Worm (Caenorhabditis elegans) whole organism, young adult: Measurements from ENCODE around the gene atg-2.

Experiments
- B0261.1 ChIP-seq: sonication (generic microtip); optimal IDR thresholded peaks from 2 replicates; lab custom pipeline; 2016; ENCODE audit warnings: mild to moderate bottlenecking, missing genetic modification characterization, moderate library complexity, missing compliant biosample characterization
- C06A6.2 ChIP-seq: fragments of 200-800 bp; sonication (Bioruptor generic); conservative IDR thresholded peaks from 2 replicates; pipeline ENCODE4 v1.3.6; 2022; ENCODE audit warnings: missing genetic modification characterization, missing compliant biosample characterization
- F37B4.10 ChIP-seq: fragments of 200-800 bp; sonication (Bioruptor generic); IDR thresholded peaks from 2 replicates; pipeline ENCODE4 v1.3.6; 2022; ENCODE audit warnings: missing genetic modification characterization, missing compliant biosample characterization
- F52B5.7 ChIP-seq: sonication (generic microtip); optimal IDR thresholded peaks from 2 replicates; lab custom pipeline; 2016; ENCODE audit warnings: mild to moderate bottlenecking, missing genetic modification characterization, missing compliant biosample characterization
- F57C9.4 ChIP-seq: sonication (generic microtip); optimal IDR thresholded peaks from 2 replicates; lab custom pipeline; 2017; ENCODE audit warnings: mild to moderate bottlenecking, missing genetic modification characterization, missing compliant biosample characterization
- K12H6.12 ChIP-seq: fragments of 200-800 bp; sonication (Bioruptor generic); optimal IDR thresholded peaks from 2 replicates; lab custom pipeline; 2018; ENCODE audit warnings: mild to moderate bottlenecking, missing genetic modification characterization, missing compliant biosample characterization
- ZK185.1 ChIP-seq: sonication (generic microtip); optimal IDR thresholded peaks from 2 replicates; lab custom pipeline; 2016; ENCODE audit warnings: mild to moderate bottlenecking, missing genetic modification characterization, missing compliant biosample characterization; ENCODE audit not compliant: poor library complexity, severe bottlenecking
- aptf-3 ChIP-seq: fragments of 200-800 bp; sonication (Bioruptor generic); IDR thresholded peaks from 2 replicates; pipeline ENCODE4 v1.3.6; 2022; ENCODE audit warnings: missing genetic modification characterization, missing compliant biosample characterization
- bed-2 ChIP-seq: fragments of 200-800 bp; sonication (Bioruptor generic); IDR thresholded peaks from 2 replicates; pipeline ENCODE4 v1.3.6; 2022; ENCODE audit warnings: missing genetic modification reagents, missing genetic modification characterization, missing compliant biosample characterization
- ceh-100 ChIP-seq: fragments of 200-800 bp; sonication (Bioruptor generic); IDR thresholded peaks from 2 replicates; pipeline ENCODE4 v1.3.6; 2022; ENCODE audit warnings: missing genetic modification reagents, missing genetic modification characterization, missing compliant biosample characterization
- die-1 ChIP-seq: sonication (generic microtip); optimal IDR thresholded peaks from 2 replicates; lab custom pipeline; 2016; ENCODE audit warnings: missing genotype, mild to moderate bottlenecking, missing genetic modification characterization, missing compliant biosample characterization
- dpl-1 ChIP-seq: fragments of 150-350 bp; optimal IDR thresholded peaks from 2 replicates; lab custom pipeline; 2014; ENCODE audit warnings: missing biosample characterization, missing genetic modification reagents, missing genetic modification characterization
- egl-18 ChIP-seq: fragments of 200-800 bp; sonication (Bioruptor generic); IDR thresholded peaks from 2 replicates; pipeline ENCODE4 v1.3.6; 2022; ENCODE audit warnings: missing genetic modification reagents, missing genetic modification characterization, missing compliant biosample characterization
- gei-17 ChIP-seq: fragments of 200-800 bp; sonication (Bioruptor generic); optimal IDR thresholded peaks from 2 replicates; lab custom pipeline; 2018; ENCODE audit warnings: mild to moderate bottlenecking, missing genetic modification characterization, missing compliant biosample characterization
- him-1 ChIP-seq: sonication (generic microtip); optimal IDR thresholded peaks from 2 replicates; lab custom pipeline; 2016; ENCODE audit warnings: missing genotype, missing genetic modification reagents, missing genetic modification characterization, missing compliant biosample characterization
- hlh-12 ChIP-seq: sonication (generic microtip); optimal IDR thresholded peaks from 2 replicates; lab custom pipeline; 2016; ENCODE audit warnings: missing genetic modification characterization, missing compliant biosample characterization
- lag-1 ChIP-seq: fragments of 200-800 bp; sonication (Bioruptor generic); IDR thresholded peaks from 2 replicates; pipeline ENCODE4 v1.3.6; 2022; ENCODE audit warnings: missing genetic modification reagents, missing genetic modification characterization, missing compliant biosample characterization
- lin-26 ChIP-seq: fragments of 200-800 bp; sonication (Bioruptor generic); IDR thresholded peaks from 2 replicates; pipeline ENCODE4 v1.3.6; 2022; ENCODE audit warnings: missing genetic modification reagents, missing genetic modification characterization, missing compliant biosample characterization
- lin-35 ChIP-seq, 3 experiments: fragments of 150-350 bp in 2 of 3; sonication (generic microtip) in 1 of 3; optimal IDR thresholded peaks; 2 replicates each; lab custom pipeline; 2014 to 2018; ENCODE audit warnings: missing biosample characterization in 3 of 3, missing genetic modification characterization in 3 of 3, missing genetic modification reagents in 3 of 3
- lin-54 ChIP-seq: fragments of 200-800 bp; sonication (Bioruptor generic); optimal IDR thresholded peaks from 2 replicates; lab custom pipeline; 2018; ENCODE audit warnings: mild to moderate bottlenecking, missing genetic modification characterization, missing compliant biosample characterization
- lsl-1 ChIP-seq: fragments of 200-800 bp; sonication (Bioruptor generic); optimal IDR thresholded peaks from 2 replicates; lab custom pipeline; 2018; ENCODE audit warnings: mild to moderate bottlenecking, missing genetic modification characterization, moderate library complexity, missing compliant biosample characterization
- madf-10 ChIP-seq: sonication (generic microtip); optimal IDR thresholded peaks from 2 replicates; lab custom pipeline; 2016; ENCODE audit warnings: mild to moderate bottlenecking, missing genetic modification characterization, missing compliant biosample characterization
- madf-8 ChIP-seq: fragments of 200-800 bp; sonication (Bioruptor generic); conservative IDR thresholded peaks from 2 replicates; pipeline ENCODE4 v1.3.6; 2022; ENCODE audit warnings: missing genetic modification reagents, missing genetic modification characterization, missing compliant biosample characterization
- mel-28 ChIP-seq: sonication (generic microtip); optimal IDR thresholded peaks from 2 replicates; lab custom pipeline; 2016; ENCODE audit warnings: borderline replicate concordance, mild to moderate bottlenecking, missing genetic modification characterization, missing compliant biosample characterization
- mes-4 ChIP-seq: sonication (generic microtip); optimal IDR thresholded peaks from 2 replicates; lab custom pipeline; 2016; ENCODE audit warnings: missing genotype, missing genetic modification characterization, missing compliant biosample characterization
- nfya-2 ChIP-seq: fragments of 200-800 bp; sonication (Bioruptor generic); IDR thresholded peaks from 2 replicates; pipeline ENCODE4 v1.3.6; 2022; ENCODE audit warnings: missing genetic modification reagents, missing genetic modification characterization, missing compliant biosample characterization
- nhr-27 ChIP-seq: fragments of 200-800 bp; sonication (Bioruptor generic); optimal IDR thresholded peaks from 2 replicates; lab custom pipeline; 2018; ENCODE audit warnings: mild to moderate bottlenecking, missing genetic modification characterization, moderate library complexity, missing compliant biosample characterization
- nhr-80 ChIP-seq: sonication (generic microtip); optimal IDR thresholded peaks from 2 replicates; lab custom pipeline; 2016; ENCODE audit warnings: missing genetic modification characterization, missing compliant biosample characterization
- rec-8 ChIP-seq, 2 experiments: sonication (generic microtip); optimal IDR thresholded peaks; 2 replicates each; lab custom pipeline; 2016; ENCODE audit warnings: mild to moderate bottlenecking in 2 of 2, missing genetic modification characterization in 2 of 2, missing genetic modification reagents in 2 of 2, missing genotype in 2 of 2, missing biosample characterization in 1 of 2, missing compliant biosample characterization in 1 of 2, moderate library complexity in 1 of 2
- repo-1 ChIP-seq: sonication (generic microtip); optimal IDR thresholded peaks from 2 replicates; lab custom pipeline; 2017; ENCODE audit warnings: mild to moderate bottlenecking, missing genetic modification characterization, missing compliant biosample characterization
- rpc-1 ChIP-seq, 2 experiments: fragments of 150-350 bp in 1 of 2; sonication (generic microtip) in 1 of 2; optimal IDR thresholded peaks; 2 replicates each; lab custom pipeline; 2014 to 2018; ENCODE audit warnings: missing biosample characterization in 1 of 2, missing genetic modification characterization in 1 of 2, missing genetic modification reagents in 1 of 2, missing genotype in 1 of 2
- sdz-38 ChIP-seq: sonication (generic microtip); optimal IDR thresholded peaks from 2 replicates; lab custom pipeline; 2016; ENCODE audit warnings: missing genotype, missing genetic modification characterization, missing compliant biosample characterization
- snpc-3.4 ChIP-seq: sonication (generic microtip); optimal IDR thresholded peaks from 2 replicates; lab custom pipeline; 2017; ENCODE audit warnings: missing genetic modification characterization, mild to moderate bottlenecking, missing compliant biosample characterization, antibody characterized with exemption, moderate library complexity, missing genotype, missing genetic modification reagents
- unc-130 ChIP-seq: sonication (generic microtip); optimal IDR thresholded peaks from 2 replicates; lab custom pipeline; 2016; ENCODE audit warnings: missing genetic modification reagents, missing genetic modification characterization, missing compliant biosample characterization
- zfh-2 ChIP-seq: fragments of 200-800 bp; sonication (Bioruptor generic); conservative IDR thresholded peaks from 2 replicates; pipeline ENCODE4 v1.3.6; 2022; ENCODE audit warnings: missing genetic modification reagents, missing genetic modification characterization, missing compliant biosample characterization
- ztf-18 ChIP-seq: sonication (generic microtip); optimal IDR thresholded peaks from 2 replicates; lab custom pipeline; 2016; ENCODE audit warnings: missing genotype, mild to moderate bottlenecking, missing genetic modification characterization, missing compliant biosample characterization
- ztf-22 ChIP-seq: fragments of 200-800 bp; sonication (Bioruptor generic); optimal IDR thresholded peaks from 2 replicates; lab custom pipeline; 2018; ENCODE audit warnings: mild to moderate bottlenecking, missing genetic modification characterization, moderate library complexity, missing compliant biosample characterization

atg-2 gene

DNA sequence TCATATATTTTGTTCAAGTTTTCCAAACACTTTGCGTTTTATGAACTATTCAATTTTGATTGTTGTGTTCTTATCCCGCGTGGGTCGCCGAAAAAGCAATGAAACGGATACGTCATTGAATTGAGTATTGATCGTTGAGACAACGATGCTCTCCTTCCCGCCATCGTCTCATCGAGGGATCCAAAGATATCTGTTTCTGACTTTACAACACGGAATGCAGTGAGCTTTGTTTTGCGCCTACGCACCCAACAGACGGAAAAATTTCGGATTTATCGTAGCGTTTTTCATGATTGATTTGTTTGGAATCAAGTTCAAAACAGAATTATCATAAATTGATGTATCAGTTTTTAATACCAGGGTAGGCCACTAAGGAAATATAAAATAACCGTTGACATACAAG, 16.0 kb downstream of the atg-2 start:
- TF ChIP-seq lin-54 (GFP tag; lab: Kevin White, UChicago) (no peak), F52B5.7 (tag; lab: Kevin White, UChicago) (no peak), lsl-1 (GFP tag; lab: Kevin White, UChicago) (no peak), B0261.1 (tag; lab: Kevin White, UChicago) (no peak), ZK185.1 (tag; lab: Kevin White, UChicago) (no peak), F37B4.10 (GFP tag; lab: Robert Waterston, UW) (no peak), nhr-27 (tag; lab: Kevin White, UChicago) (no peak), rpc-1 (optimal IDR thresholded peaks at IDR 0.05; lab: Kevin White, UChicago) (no peak), rpc-1 (tag; optimal IDR thresholded peaks at IDR 0.05; lab: Kevin White, UChicago) (no peak), die-1 (no peak), nfya-2 (GFP tag; lab: Robert Waterston, UW) (no peak), nhr-80 (tag; lab: Kevin White, UChicago) (no peak), gei-17 (GFP tag; lab: Kevin White, UChicago) (no peak), ztf-22 (no peak)

DNA sequence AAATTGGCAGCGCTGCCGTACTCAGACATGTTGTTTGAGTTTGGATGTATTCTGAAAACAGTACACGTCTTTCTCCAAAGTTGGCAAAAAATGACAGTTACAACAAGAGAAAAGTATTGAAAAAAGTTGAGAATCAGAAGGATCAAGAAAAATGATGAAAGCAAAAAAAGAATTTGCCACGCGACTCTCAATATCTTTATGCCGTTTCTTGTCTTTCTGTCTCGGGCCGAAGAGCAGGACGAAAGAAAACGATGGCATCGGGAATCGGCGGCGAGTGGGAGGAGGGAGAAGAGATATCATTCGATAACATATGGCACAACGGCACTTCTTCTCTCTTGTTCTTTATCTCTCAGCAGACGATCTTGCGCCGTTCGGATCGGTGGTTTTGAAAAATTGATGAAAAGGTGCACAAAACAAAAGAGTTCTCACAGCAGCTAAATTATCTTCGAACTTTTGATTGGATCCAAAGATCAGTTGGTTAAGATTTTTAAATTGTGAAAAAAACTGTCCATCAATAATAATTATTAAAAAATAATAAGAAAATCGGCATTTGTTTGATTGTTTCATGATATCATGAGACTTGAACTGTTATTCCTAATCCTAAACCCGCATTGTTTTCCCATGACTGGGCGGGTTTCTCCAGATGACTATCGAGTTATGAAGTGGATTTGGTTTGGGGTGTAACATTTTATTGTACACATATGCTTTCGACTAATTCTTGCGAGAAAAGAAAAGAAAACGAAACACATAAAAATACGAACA, 16.8 kb downstream of the atg-2 start, which contains the start of gene gei-15:
Gene gei-15 (minus strand): TSS at position 51 of the 762 bp plus-strand sequence.
- TF ChIP-seq zfh-2 (GFP tag; lab: Robert Waterston, UW) (0 out of 2 replicates have a peak, but pooled peaks have one; percentile 37), lin-35 (GFP tag; optimal IDR thresholded peaks at IDR 0.05; lab: Kevin White, UChicago) (no peak), egl-18 (no peak), him-1 (no peak)

- TF ChIP-seq K12H6.12, result peak; percentile 7
- TF ChIP-seq F57C9.4, result no peak
Measured at ce11 chrX:6825840-6826239, 19.3 kb downstream of the atg-2 start, which contains the start of gene F41B4.1. TSS of gene F41B4.1 (minus strand) at chrX:6825862.

DNA sequence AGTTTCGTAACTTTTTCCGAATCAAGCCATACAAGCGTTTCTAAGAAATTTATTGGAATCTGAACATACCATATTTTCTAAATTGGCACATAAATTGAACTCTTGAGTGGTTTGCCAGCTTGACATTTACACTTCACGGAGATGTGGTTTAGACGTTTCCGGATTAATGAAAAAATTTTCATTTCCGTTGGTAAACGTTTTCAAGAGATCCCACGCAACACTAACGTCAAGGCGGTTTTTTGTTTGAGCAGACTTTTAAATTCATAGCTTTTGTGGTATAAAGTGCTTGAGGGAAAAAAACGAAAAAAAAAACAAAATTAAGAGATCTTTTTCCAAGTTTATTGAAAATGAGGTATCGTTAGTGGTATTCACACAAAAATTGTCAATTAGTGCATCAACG, 28.6 kb downstream of the atg-2 start, which contains the start of gene F41B4.2:
Gene F41B4.2 (minus strand): TSS at position 101 of the 400 bp plus-strand sequence.
- TF ChIP-seq repo-1 (tag; lab: Kevin White, UChicago) (no peak), dpl-1 (no peak), sdz-38 (tag; lab: Kevin White, UChicago) (no peak), bed-2 (GFP tag; lab: Robert Waterston, UW) (no peak), madf-10 (tag; lab: Kevin White, UChicago) (no peak), ztf-18 (tag; lab: Kevin White, UChicago) (no peak), rec-8 (tag; optimal IDR thresholded peaks at IDR 0.05; lab: Kevin White, UChicago) (no peak), aptf-3 (GFP tag; lab: Robert Waterston, UW) (no peak), hlh-12 (no peak), unc-130 (GFP tag; lab: Kevin White, UChicago) (no peak), lin-26 (GFP tag; lab: Robert Waterston, UW) (no peak), lag-1 (GFP tag; lab: Robert Waterston, UW) (no peak), mel-28 (no peak), C06A6.2 (GFP tag; lab: Robert Waterston, UW) (no peak), mes-4 (tag; lab: Kevin White, UChicago) (no peak), madf-8 (GFP tag; lab: Robert Waterston, UW) (no peak), ceh-100 (no peak), nhr-27 (tag; lab: Kevin White, UChicago) (no peak), snpc-3.4 (tag; lab: Kevin White, UChicago) (no peak)
